Fruit fly (Drosophila melanogaster) Kc167 (cell line): ENCODE results near the gene IntS12.

Experiments
- Myc ChIP-seq: fragments of >200 bp; optimal IDR thresholded peaks from 2 replicates; lab custom pipeline; 2017; ENCODE audit warnings: missing external identifiers
- Sin3A ChIP-seq: fragments of >200 bp; optimal IDR thresholded peaks from 2 replicates; lab custom pipeline; 2018; ENCODE audit warnings: missing external identifiers
- insv ChIP-seq: fragments of >200 bp; optimal IDR thresholded peaks from 3 replicates; lab custom pipeline; 2018; ENCODE audit warnings: missing external identifiers
- psq ChIP-seq: fragments of >200 bp; optimal IDR thresholded peaks from 2 replicates; lab custom pipeline; 2017; ENCODE audit warnings: missing external identifiers

DNA sequence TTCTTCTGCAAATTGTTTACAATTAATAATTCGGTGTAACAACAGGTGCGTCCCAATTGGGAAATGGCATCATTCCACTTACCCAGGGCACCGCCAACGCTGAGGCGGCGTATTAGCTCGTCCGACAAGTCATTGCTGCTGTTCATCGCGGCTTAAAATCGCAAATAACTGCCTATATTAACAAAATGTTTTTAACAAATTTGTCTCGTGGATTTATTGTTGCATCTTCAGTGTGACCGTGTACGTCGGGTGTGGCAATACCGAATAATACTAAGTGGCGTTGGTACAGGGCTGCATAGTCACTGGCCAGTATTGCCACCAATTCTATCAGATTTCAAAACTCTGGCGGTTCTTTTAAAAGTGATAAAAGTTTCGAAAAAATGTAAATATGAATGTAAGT is 49.4 kb downstream of the IntS12 start, which contains the start of gene Ets97D:
- TF ChIP-seq Myc (lab: Kevin White, UChicago) (no peak), psq (lab: Kevin White, UChicago) (no peak), insv (lab: Kevin White, UChicago) (no peak), Sin3A (lab: Kevin White, UChicago) (no peak)
